Fruit fly (Drosophila melanogaster) whole organism: ENCODE results near the gene DCP2.

Experiments
- EcR ChIP-seq, 2 experiments: fragments of >200 bp; optimal IDR thresholded peaks; 2 replicates each; lab custom pipeline; 2017; ENCODE audit warnings: missing biosample characterization in 2 of 2, missing genetic modification characterization in 2 of 2, missing genetic modification reagents in 2 of 2
- pan ChIP-seq: fragments of >200 bp; optimal IDR thresholded peaks from 2 replicates; lab custom pipeline; 2017

DNA sequence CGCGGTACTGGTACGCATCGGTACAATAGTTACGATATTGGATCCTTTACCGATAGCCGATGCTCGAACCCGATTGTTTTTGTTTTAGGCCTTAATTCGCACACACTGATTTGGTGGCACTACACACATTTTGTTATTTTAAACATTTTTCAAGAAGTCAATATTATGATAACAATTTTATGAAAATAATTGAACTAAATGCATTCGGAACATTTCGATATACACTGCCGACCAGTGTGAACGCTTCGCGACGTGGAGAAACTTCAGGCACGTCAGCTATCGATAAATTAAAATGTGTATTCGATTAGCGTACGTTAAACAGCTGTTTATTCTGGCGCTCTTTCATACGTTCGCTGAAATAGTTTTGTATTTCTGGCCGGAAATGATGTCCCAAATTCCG is 5.9 kb upstream of the DCP2 start, which contains the start of gene CG12713:
- TF ChIP-seq EcR (GFP tag; optimal IDR thresholded peaks at IDR 0.05; lab: Kevin White, UChicago) (no peak), pan (no peak)
